Fruit fly (Drosophila melanogaster): ENCODE measurements around the gene RpS5a.

Gene RpS5a

dm6 chrX:17110556-17111177, 37.4 kb downstream of the RpS5a start:
- TF ChIP-seq Sox102F (GFP tag; optimal IDR thresholded peaks at IDR 0.05) (no peak), CG7368 (GFP tag; optimal IDR thresholded peaks at IDR 0.05) (no peak), CG8119 (GFP tag; IDR thresholded peaks at IDR 0.05) (no peak), Eip78C (GFP tag) (no peak), CG6808 (GFP tag; optimal IDR thresholded peaks at IDR 0.05) (no peak), Smox (GFP tag; optimal IDR thresholded peaks at IDR 0.05) (no peak), lz (GFP tag; optimal IDR thresholded peaks at IDR 0.05) (no peak), fd85E (GFP tag; optimal IDR thresholded peaks at IDR 0.05) (no peak), eg (GFP tag; IDR thresholded peaks at IDR 0.05) (no peak), Sox14 (GFP tag; optimal IDR thresholded peaks at IDR 0.05) (no peak), fd59A (GFP tag; optimal IDR thresholded peaks at IDR 0.05) (no peak), cyc (GFP tag; optimal IDR thresholded peaks at IDR 0.05) (no peak), fkh (GFP tag; optimal IDR thresholded peaks at IDR 0.05) (no peak), CG11294 (GFP tag; IDR thresholded peaks at IDR 0.05) (no peak), CG6163 (GFP tag; IDR thresholded peaks at IDR 0.05) (no peak), esn (GFP tag; optimal IDR thresholded peaks at IDR 0.05) (no peak)

- TF ChIP-seq pdm3 (GFP tag; optimal IDR thresholded peaks at IDR 0.05) (no peak), net (GFP tag; optimal IDR thresholded peaks at IDR 0.05) (no peak), fkh (GFP tag; optimal IDR thresholded peaks at IDR 0.05) (peak; percentile 56), eg (GFP tag; IDR thresholded peaks at IDR 0.05) (peak; percentile 33; the same call in 1 of the 3 replicates), ss (GFP tag; optimal IDR thresholded peaks at IDR 0.05) (no peak), CG6276 (GFP tag; optimal IDR thresholded peaks at IDR 0.05) (peak; percentile 37), vri (GFP tag; optimal IDR thresholded peaks at IDR 0.05) (peak; percentile 54)
These were observed 38.4 kb downstream of the RpS5a start for dm6 chrX:17109673-17110072.

- TF ChIP-seq CG11294 (GFP tag; IDR thresholded peaks at IDR 0.05): no peak
- TF ChIP-seq Met (GFP tag; optimal IDR thresholded peaks at IDR 0.05): peak; percentile 4
- no peak for TF ChIP-seq Sox14 (GFP tag; optimal IDR thresholded peaks at IDR 0.05)
- no peak for TF ChIP-seq Ets21C (GFP tag; optimal IDR thresholded peaks at IDR 0.05)
- peak; percentile 32 for TF ChIP-seq CG32006 (GFP tag; optimal IDR thresholded peaks at IDR 0.05)
- TF ChIP-seq salr (GFP tag; optimal IDR thresholded peaks at IDR 0.05): peak in 1 of 2 experiments; percentile 11
- peak; percentile 1 for TF ChIP-seq pdm3 (GFP tag; optimal IDR thresholded peaks at IDR 0.05)
- TF ChIP-seq CG34406 (GFP tag; optimal IDR thresholded peaks at IDR 0.05): no peak
- no peak for TF ChIP-seq Lpt (GFP tag; optimal IDR thresholded peaks at IDR 0.05)
- peak; percentile 26 for TF ChIP-seq esn (GFP tag; optimal IDR thresholded peaks at IDR 0.05)
- TF ChIP-seq lz (GFP tag; optimal IDR thresholded peaks at IDR 0.05): peak; percentile 16
- peak; percentile 7 for TF ChIP-seq dsx (GFP tag; optimal IDR thresholded peaks at IDR 0.05; ENCODE audit: poor library complexity, severe bottlenecking)
- TF ChIP-seq svp (GFP tag): peak; percentile 76
These were observed 40.1 kb downstream of the RpS5a start for dm6 chrX:17108000-17108399.

dm6 chrX:17107401-17107916, 40.6 kb downstream of the RpS5a start, which contains the start of gene CG5004:
CG5004 (plus strand) TSS chrX:17107582.
- TF ChIP-seq Smox (GFP tag; optimal IDR thresholded peaks at IDR 0.05) (no peak), Ets96B (tag; optimal IDR thresholded peaks at IDR 0.05) (no peak), spab (GFP tag; optimal IDR thresholded peaks at IDR 0.05) (no peak), Ets21C (GFP tag; optimal IDR thresholded peaks at IDR 0.05) (no peak), CG6808 (GFP tag; optimal IDR thresholded peaks at IDR 0.05) (peak; percentile 20), Hr38 (GFP tag; optimal IDR thresholded peaks at IDR 0.05) (no peak), CG1621 (tag; optimal IDR thresholded peaks at IDR 0.05) (no peak), Sox102F (GFP tag; optimal IDR thresholded peaks at IDR 0.05) (peak; percentile 3), CG6854 (GFP tag; optimal IDR thresholded peaks at IDR 0.05) (peak; percentile 34), fd85E (GFP tag; optimal IDR thresholded peaks at IDR 0.05) (no peak), achi (GFP tag; optimal IDR thresholded peaks at IDR 0.05) (peak; percentile 31), CG10631 (GFP tag; optimal IDR thresholded peaks at IDR 0.05) (no peak), Eip78C (GFP tag) (peak; percentile 56), CG6163 (GFP tag; IDR thresholded peaks at IDR 0.05) (no peak), fkh (GFP tag; optimal IDR thresholded peaks at IDR 0.05) (peak; percentile 87), Lpt (GFP tag; optimal IDR thresholded peaks at IDR 0.05) (no peak), CG15336 (GFP tag; IDR thresholded peaks at IDR 0.05) (no peak), Sox15 (GFP tag; optimal IDR thresholded peaks at IDR 0.05) (no peak), CG9139 (GFP tag; optimal IDR thresholded peaks at IDR 0.05) (peak; percentile 14), cyc (GFP tag; optimal IDR thresholded peaks at IDR 0.05) (no peak), Blimp-1 (GFP tag; optimal IDR thresholded peaks at IDR 0.05) (no peak), svp (GFP tag) (peak; percentile 59), ss (GFP tag; optimal IDR thresholded peaks at IDR 0.05) (peak; percentile 52 to 55), dsx (GFP tag; optimal IDR thresholded peaks at IDR 0.05; ENCODE audit: poor library complexity, severe bottlenecking) (no peak), CG11294 (GFP tag; IDR thresholded peaks at IDR 0.05) (no peak), pdm3 (GFP tag; optimal IDR thresholded peaks at IDR 0.05) (no peak), OdsH (GFP tag; optimal IDR thresholded peaks at IDR 0.05) (no peak), CG4318 (GFP tag; optimal IDR thresholded peaks at IDR 0.05) (no peak), CG6276 (GFP tag; optimal IDR thresholded peaks at IDR 0.05) (no peak)

Measured in whole organism, prepupa.